Worm (Caenorhabditis elegans) whole organism, young adult: ENCODE measurements around the gene gst-28.
A peak's percentile ranks its signal among the peaks of the same experiment; 100 is the strongest.

Experiments used
- B0019.2 ChIP-seq: fragments of 200-800 bp; sonication (Bioruptor generic); conservative IDR thresholded peaks from 2 replicates; pipeline ENCODE4 v1.3.6; 2022; ENCODE audit warnings: missing genetic modification reagents, missing genetic modification characterization, missing compliant biosample characterization
- B0035.1 ChIP-seq: sonication (generic microtip); optimal IDR thresholded peaks from 2 replicates; lab custom pipeline; 2016; ENCODE audit warnings: missing genetic modification characterization, mild to moderate bottlenecking, missing compliant biosample characterization, missing genotype, missing genetic modification reagents
- C06A6.2 ChIP-seq: fragments of 200-800 bp; sonication (Bioruptor generic); conservative IDR thresholded peaks from 2 replicates; pipeline ENCODE4 v1.3.6; 2022; ENCODE audit warnings: missing genetic modification characterization, missing compliant biosample characterization
- F23B12.7 ChIP-seq: sonication (generic microtip); optimal IDR thresholded peaks from 2 replicates; lab custom pipeline; 2017; ENCODE audit warnings: missing genetic modification characterization, mild to moderate bottlenecking, missing compliant biosample characterization, antibody characterized with exemption, moderate library complexity; ENCODE audit not compliant: insufficient read depth
- F39B2.1 ChIP-seq: fragments of 200-800 bp; sonication (Bioruptor generic); IDR thresholded peaks from 2 replicates; pipeline ENCODE4 v1.3.6; 2022; ENCODE audit warnings: missing genetic modification reagents, missing genetic modification characterization, missing compliant biosample characterization
- F55B11.4 ChIP-seq: sonication (generic microtip); optimal IDR thresholded peaks from 2 replicates; lab custom pipeline; 2016; ENCODE audit warnings: missing compliant biosample characterization, missing genetic modification characterization, borderline replicate concordance; ENCODE audit not compliant: insufficient read depth
- F57A8.1 ChIP-seq: fragments of 200-800 bp; sonication (Bioruptor generic); optimal IDR thresholded peaks from 2 replicates; lab custom pipeline; 2018; ENCODE audit warnings: mild to moderate bottlenecking, missing genetic modification characterization, moderate library complexity, missing compliant biosample characterization
- Y79H2A.3 ChIP-seq: fragments of 200-800 bp; sonication (Bioruptor generic); conservative IDR thresholded peaks from 2 replicates; pipeline ENCODE4 v1.3.6; 2022; ENCODE audit warnings: missing genetic modification reagents, missing genetic modification characterization, missing compliant biosample characterization
- Y95B8A.8 ChIP-seq: fragments of 200-800 bp; sonication (Bioruptor generic); IDR thresholded peaks from 2 replicates; pipeline ENCODE4 v1.3.6; 2022; ENCODE audit warnings: missing genetic modification reagents, missing genetic modification characterization, missing compliant biosample characterization
- ZK185.1 ChIP-seq: sonication (generic microtip); optimal IDR thresholded peaks from 2 replicates; lab custom pipeline; 2016; ENCODE audit warnings: mild to moderate bottlenecking, missing genetic modification characterization, missing compliant biosample characterization; ENCODE audit not compliant: poor library complexity, severe bottlenecking
- akir-1 ChIP-seq: fragments of 200-800 bp; sonication (Bioruptor generic); optimal IDR thresholded peaks from 2 replicates; lab custom pipeline; 2018; ENCODE audit warnings: mild to moderate bottlenecking, missing genetic modification characterization, moderate library complexity, missing compliant biosample characterization
- aptf-2 ChIP-seq: fragments of 200-800 bp; sonication (Bioruptor generic); conservative IDR thresholded peaks from 2 replicates; pipeline ENCODE4 v1.3.6; 2022; ENCODE audit warnings: missing genetic modification reagents, missing genetic modification characterization, missing compliant biosample characterization
- attf-5 ChIP-seq: fragments of 200-800 bp; sonication (Bioruptor generic); optimal IDR thresholded peaks from 2 replicates; lab custom pipeline; 2018; ENCODE audit warnings: mild to moderate bottlenecking, missing genetic modification characterization, missing compliant biosample characterization
- bed-2 ChIP-seq: fragments of 200-800 bp; sonication (Bioruptor generic); IDR thresholded peaks from 2 replicates; pipeline ENCODE4 v1.3.6; 2022; ENCODE audit warnings: missing genetic modification reagents, missing genetic modification characterization, missing compliant biosample characterization
- ccch-3 ChIP-seq: fragments of 200-800 bp; sonication (Bioruptor generic); optimal IDR thresholded peaks from 2 replicates; lab custom pipeline; 2018; ENCODE audit warnings: mild to moderate bottlenecking, missing genetic modification characterization, missing compliant biosample characterization
- ceh-58 ChIP-seq: fragments of 200-800 bp; sonication (Bioruptor generic); IDR thresholded peaks from 2 replicates; pipeline ENCODE4 v1.3.6; 2022; ENCODE audit warnings: missing genetic modification characterization, missing compliant biosample characterization
- chd-7 ChIP-seq: sonication (generic microtip); optimal IDR thresholded peaks from 2 replicates; lab custom pipeline; 2016; ENCODE audit warnings: mild to moderate bottlenecking, missing genetic modification characterization, moderate library complexity, missing compliant biosample characterization
- dpff-1 ChIP-seq: sonication (generic microtip); optimal IDR thresholded peaks from 2 replicates; lab custom pipeline; 2017; ENCODE audit warnings: mild to moderate bottlenecking, missing genetic modification characterization, missing compliant biosample characterization
- efl-1 ChIP-seq: fragments of 150-350 bp; optimal IDR thresholded peaks from 2 replicates; lab custom pipeline; 2014; ENCODE audit warnings: missing biosample characterization, missing genetic modification reagents, missing genetic modification characterization
- hlh-12 ChIP-seq: sonication (generic microtip); optimal IDR thresholded peaks from 2 replicates; lab custom pipeline; 2016; ENCODE audit warnings: missing genetic modification characterization, missing compliant biosample characterization
- hlh-26 ChIP-seq: fragments of 200-800 bp; sonication (Bioruptor generic); conservative IDR thresholded peaks from 2 replicates; pipeline ENCODE4 v1.3.6; 2022; ENCODE audit warnings: missing genetic modification reagents, missing genetic modification characterization, missing compliant biosample characterization
- hmg-1.2 ChIP-seq: fragments of 200-800 bp; sonication (Bioruptor generic); IDR thresholded peaks from 2 replicates; pipeline ENCODE4 v1.3.6; 2022; ENCODE audit warnings: missing genetic modification reagents, missing genetic modification characterization, missing compliant biosample characterization
- hmg-20 ChIP-seq: fragments of 200-800 bp; sonication (Bioruptor generic); IDR thresholded peaks from 2 replicates; pipeline ENCODE4 v1.3.6; 2022; ENCODE audit warnings: missing genetic modification reagents, missing genetic modification characterization, missing compliant biosample characterization
- hrde-1 ChIP-seq: sonication (generic microtip); optimal IDR thresholded peaks from 2 replicates; lab custom pipeline; 2016; ENCODE audit warnings: missing genetic modification characterization, mild to moderate bottlenecking, missing compliant biosample characterization, moderate library complexity, missing genotype, missing genetic modification reagents, borderline replicate concordance
- let-526 ChIP-seq: fragments of 200-800 bp; sonication (Bioruptor generic); IDR thresholded peaks from 2 replicates; pipeline ENCODE4 v1.3.6; 2022; ENCODE audit warnings: missing genetic modification reagents, missing genetic modification characterization, missing compliant biosample characterization
- lin-40 ChIP-seq: sonication (generic microtip); optimal IDR thresholded peaks from 2 replicates; lab custom pipeline; 2016; ENCODE audit warnings: missing genetic modification characterization, mild to moderate bottlenecking, missing compliant biosample characterization, missing genotype, missing genetic modification reagents
- lsl-1 ChIP-seq: fragments of 200-800 bp; sonication (Bioruptor generic); optimal IDR thresholded peaks from 2 replicates; lab custom pipeline; 2018; ENCODE audit warnings: mild to moderate bottlenecking, missing genetic modification characterization, moderate library complexity, missing compliant biosample characterization
- lsy-27 ChIP-seq: sonication (generic microtip); optimal IDR thresholded peaks from 2 replicates; lab custom pipeline; 2017; ENCODE audit warnings: missing genetic modification characterization, mild to moderate bottlenecking, missing compliant biosample characterization, antibody characterized with exemption, missing genotype, borderline replicate concordance; ENCODE audit not compliant: insufficient read depth
- madf-10 ChIP-seq: sonication (generic microtip); optimal IDR thresholded peaks from 2 replicates; lab custom pipeline; 2016; ENCODE audit warnings: mild to moderate bottlenecking, missing genetic modification characterization, missing compliant biosample characterization
- mcd-1 ChIP-seq: fragments of 200-800 bp; sonication (Bioruptor generic); IDR thresholded peaks from 2 replicates; pipeline ENCODE4 v1.3.6; 2022; ENCODE audit warnings: missing genetic modification reagents, missing genetic modification characterization, missing compliant biosample characterization
- mel-28 ChIP-seq: sonication (generic microtip); optimal IDR thresholded peaks from 2 replicates; lab custom pipeline; 2016; ENCODE audit warnings: borderline replicate concordance, mild to moderate bottlenecking, missing genetic modification characterization, missing compliant biosample characterization
- nfya-2 ChIP-seq: fragments of 200-800 bp; sonication (Bioruptor generic); IDR thresholded peaks from 2 replicates; pipeline ENCODE4 v1.3.6; 2022; ENCODE audit warnings: missing genetic modification reagents, missing genetic modification characterization, missing compliant biosample characterization
- nhr-179 ChIP-seq: sonication (generic microtip); optimal IDR thresholded peaks from 2 replicates; lab custom pipeline; 2016; ENCODE audit warnings: mild to moderate bottlenecking, missing genetic modification characterization, missing compliant biosample characterization
- pha-4 ChIP-seq: fragments of 150-350 bp; sonication (generic microtip); optimal IDR thresholded peaks from 2 replicates; lab custom pipeline; 2014; ENCODE audit warnings: missing biosample characterization, missing genetic modification reagents, missing genetic modification characterization
- repo-1 ChIP-seq: sonication (generic microtip); optimal IDR thresholded peaks from 2 replicates; lab custom pipeline; 2017; ENCODE audit warnings: mild to moderate bottlenecking, missing genetic modification characterization, missing compliant biosample characterization
- rpc-1 ChIP-seq, 2 experiments: fragments of 150-350 bp in 1 of 2; sonication (generic microtip) in 1 of 2; optimal IDR thresholded peaks; 2 replicates each; lab custom pipeline; 2014 to 2018; ENCODE audit warnings: missing biosample characterization in 1 of 2, missing genetic modification characterization in 1 of 2, missing genetic modification reagents in 1 of 2, missing genotype in 1 of 2
- snpc-1.3 ChIP-seq: sonication (generic microtip); optimal IDR thresholded peaks from 2 replicates; lab custom pipeline; 2017; ENCODE audit warnings: missing genetic modification characterization, mild to moderate bottlenecking, missing compliant biosample characterization, antibody characterized with exemption, moderate library complexity, missing genotype, missing genetic modification reagents; ENCODE audit not compliant: insufficient read depth
- snpc-3.4 ChIP-seq: sonication (generic microtip); optimal IDR thresholded peaks from 2 replicates; lab custom pipeline; 2017; ENCODE audit warnings: missing genetic modification characterization, mild to moderate bottlenecking, missing compliant biosample characterization, antibody characterized with exemption, moderate library complexity, missing genotype, missing genetic modification reagents
- somi-1 ChIP-seq: fragments of 200-800 bp; sonication (Bioruptor generic); optimal IDR thresholded peaks from 2 replicates; lab custom pipeline; 2018; ENCODE audit warnings: mild to moderate bottlenecking, missing genetic modification characterization, missing compliant biosample characterization
- sptf-2 ChIP-seq: fragments of 200-800 bp; sonication (Bioruptor generic); optimal IDR thresholded peaks from 2 replicates; lab custom pipeline; 2018; ENCODE audit warnings: mild to moderate bottlenecking, missing genetic modification characterization, missing compliant biosample characterization
- zfh-2 ChIP-seq: fragments of 200-800 bp; sonication (Bioruptor generic); conservative IDR thresholded peaks from 2 replicates; pipeline ENCODE4 v1.3.6; 2022; ENCODE audit warnings: missing genetic modification reagents, missing genetic modification characterization, missing compliant biosample characterization
- ztf-26 ChIP-seq: sonication (generic microtip); optimal IDR thresholded peaks from 2 replicates; lab custom pipeline; 2017; ENCODE audit warnings: missing genetic modification characterization, missing compliant biosample characterization
- ztf-3 ChIP-seq: fragments of 200-800 bp; sonication (Bioruptor generic); optimal IDR thresholded peaks from 2 replicates; lab custom pipeline; 2018; ENCODE audit warnings: mild to moderate bottlenecking, missing genetic modification characterization, missing compliant biosample characterization

The gst-28 gene

DNA sequence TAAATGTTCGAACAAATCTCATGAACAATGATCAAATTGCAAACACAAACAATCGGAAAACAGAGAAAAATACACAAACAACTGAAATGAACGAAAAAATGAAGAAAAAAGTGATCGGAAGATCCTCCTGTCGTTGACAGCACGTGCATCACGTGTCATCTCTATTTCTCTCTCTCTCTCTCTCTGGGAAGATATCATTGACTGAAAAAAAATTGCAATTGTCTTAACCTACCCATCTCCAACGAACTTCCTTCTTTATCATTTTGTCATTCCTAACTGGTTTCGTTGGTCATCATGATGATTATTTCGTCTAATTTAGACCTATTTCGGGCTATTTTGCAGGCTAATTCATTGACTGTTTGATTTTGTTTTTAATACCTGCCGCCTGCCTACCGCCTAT, 38.0 kb upstream of the gst-28 start (continued):
- TF ChIP-seq snpc-3.4 (tag; lab: Kevin White, UChicago) = no peak
- no peak for TF ChIP-seq lsy-27 (tag; lab: Kevin White, UChicago)
- TF ChIP-seq nhr-179 = no peak
- TF ChIP-seq rpc-1 (optimal IDR thresholded peaks at IDR 0.05; lab: Kevin White, UChicago) = no peak
- TF ChIP-seq rpc-1 (tag; optimal IDR thresholded peaks at IDR 0.05; lab: Kevin White, UChicago) = no peak
- TF ChIP-seq bed-2 (GFP tag; lab: Robert Waterston, UW) = no peak
- no peak for TF ChIP-seq nfya-2 (GFP tag; lab: Robert Waterston, UW)
- no peak for TF ChIP-seq pha-4 (tag; lab: Kevin White, UChicago)
- no peak for TF ChIP-seq F57A8.1
- TF ChIP-seq ZK185.1 (tag; lab: Kevin White, UChicago) = peak; percentile 28
- no peak for TF ChIP-seq hlh-12
- TF ChIP-seq lsl-1 (GFP tag; lab: Kevin White, UChicago) = no peak
- no peak for TF ChIP-seq Y95B8A.8 (GFP tag; lab: Robert Waterston, UW)
- TF ChIP-seq Y79H2A.3 (GFP tag; lab: Robert Waterston, UW) = no peak
- TF ChIP-seq efl-1 = no peak
- TF ChIP-seq repo-1 = no peak
- no peak for TF ChIP-seq zfh-2 (GFP tag; lab: Robert Waterston, UW)
- peak; percentile 36 for TF ChIP-seq attf-5 (GFP tag; lab: Kevin White, UChicago)
- peak; percentile 82 for TF ChIP-seq somi-1 (GFP tag; lab: Kevin White, UChicago)
- no peak for TF ChIP-seq F39B2.1 (GFP tag; lab: Robert Waterston, UW)
- peak; percentile 29; the same call in 1 of the 2 replicates for TF ChIP-seq hmg-1.2 (GFP tag; lab: Robert Waterston, UW)
- peak; percentile 79 for TF ChIP-seq ztf-26 (tag; lab: Kevin White, UChicago)
- TF ChIP-seq let-526 (GFP tag; lab: Robert Waterston, UW) = no peak
- TF ChIP-seq ceh-58 (GFP tag; lab: Robert Waterston, UW) = no peak
- no peak for TF ChIP-seq B0035.1 (tag; lab: Kevin White, UChicago)
- peak; percentile 78 for TF ChIP-seq lin-40 (tag; lab: Kevin White, UChicago)
- no peak for TF ChIP-seq mel-28 (tag; lab: Kevin White, UChicago)
- peak; percentile 2 for TF ChIP-seq chd-7
- no peak for TF ChIP-seq ccch-3 (GFP tag; lab: Kevin White, UChicago)

DNA sequence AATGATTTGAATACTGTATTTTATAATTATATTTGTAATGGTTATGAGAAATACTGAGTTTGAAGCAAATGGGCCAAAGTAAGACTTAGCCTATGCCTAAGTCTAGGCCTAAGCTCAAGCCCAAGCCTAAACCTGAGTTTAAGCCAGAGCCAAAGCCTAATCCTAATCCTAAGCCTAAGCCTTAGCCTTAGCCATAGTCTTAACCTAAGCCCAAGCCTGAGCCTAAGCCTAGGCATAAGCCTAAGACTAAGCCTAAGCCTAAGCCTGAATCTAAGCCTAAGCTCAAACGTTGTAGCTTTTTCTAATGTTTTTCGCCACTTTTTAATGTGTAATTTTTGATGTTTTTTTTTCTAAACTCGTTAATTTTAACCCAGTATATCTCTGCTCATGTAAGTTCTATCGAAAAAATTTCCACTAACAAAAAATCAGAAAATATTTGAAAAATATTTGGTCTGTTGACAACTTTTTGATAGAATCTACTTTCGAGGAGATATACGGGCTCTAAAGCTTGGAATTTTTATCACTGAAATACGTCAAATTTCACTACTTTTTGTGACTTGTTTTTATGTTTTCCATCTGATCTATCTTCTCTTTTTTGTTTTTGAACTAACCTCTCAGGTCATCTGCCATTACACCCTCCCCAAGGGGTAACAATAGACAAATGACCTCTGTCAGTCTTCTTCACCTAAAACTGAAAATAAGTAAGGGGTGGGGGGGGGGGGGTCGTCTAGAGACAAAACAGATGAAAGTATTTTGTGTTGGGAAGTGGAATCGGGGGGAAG, 36.9 kb upstream of the gst-28 start:
- no peak for TF ChIP-seq C06A6.2 (GFP tag; lab: Robert Waterston, UW)
- TF ChIP-seq B0019.2 = no peak
- TF ChIP-seq ccch-3 (GFP tag; lab: Kevin White, UChicago) = no peak
- no peak for TF ChIP-seq dpff-1 (tag; lab: Kevin White, UChicago)
- TF ChIP-seq F23B12.7 = no peak
- TF ChIP-seq mcd-1 (GFP tag; lab: Robert Waterston, UW) = no peak
- TF ChIP-seq, all 124 proteins: peak for 0

DNA sequence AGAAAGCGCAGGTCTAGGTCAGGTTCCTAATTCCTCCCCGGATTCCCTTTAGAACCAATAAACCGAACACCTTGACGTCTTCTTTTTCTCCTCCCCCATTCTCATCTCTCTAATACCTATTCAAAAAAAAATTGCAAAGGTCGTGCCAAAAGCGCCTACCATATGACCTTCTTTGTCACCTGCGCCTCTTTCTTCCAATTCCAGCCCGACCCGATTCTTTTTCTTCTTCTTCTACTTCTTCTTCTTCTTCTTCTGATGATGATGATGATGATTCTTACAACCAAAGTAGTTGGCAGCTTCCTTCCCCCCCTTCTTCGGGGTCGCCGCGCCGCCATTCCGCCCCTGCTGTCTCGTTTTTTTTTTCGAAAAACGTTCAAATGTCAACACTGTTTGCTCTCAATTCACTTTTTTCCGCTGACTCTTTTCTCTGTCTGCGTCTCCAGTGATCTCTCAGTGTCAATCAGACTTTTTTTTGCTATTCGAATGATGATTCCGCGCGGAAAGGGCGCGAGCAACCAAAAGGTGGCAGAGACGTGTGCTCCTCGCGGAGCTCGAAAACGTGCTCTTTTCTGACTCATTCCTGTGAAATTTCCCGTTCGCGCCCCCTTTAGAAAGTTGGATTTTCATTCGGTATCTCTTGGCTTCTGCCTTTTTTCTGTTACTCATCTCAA, 36.2 kb upstream of the gst-28 start:
- TF ChIP-seq sptf-2 (GFP tag; lab: Kevin White, UChicago) = no peak
- peak; percentile 33 for TF ChIP-seq ztf-26 (tag; lab: Kevin White, UChicago)
- no peak for TF ChIP-seq madf-10 (tag; lab: Kevin White, UChicago)
- no peak for TF ChIP-seq snpc-1.3 (tag; lab: Kevin White, UChicago)
- no peak for TF ChIP-seq F55B11.4
- TF ChIP-seq hmg-20 = no peak
- no peak for TF ChIP-seq hrde-1 (tag; lab: Kevin White, UChicago)
- peak; percentile 40; the same call in 1 of the 2 replicates for TF ChIP-seq zfh-2 (GFP tag; lab: Robert Waterston, UW)
- TF ChIP-seq hlh-26 (GFP tag; lab: Robert Waterston, UW) = no peak
- no peak for TF ChIP-seq akir-1 (GFP tag; lab: Kevin White, UChicago)
- no peak for TF ChIP-seq mcd-1 (GFP tag; lab: Robert Waterston, UW)
- TF ChIP-seq aptf-2 (GFP tag; lab: Robert Waterston, UW) = no peak
- no peak for TF ChIP-seq ztf-3 (GFP tag; lab: Kevin White, UChicago)
